Fruit fly (Drosophila melanogaster): ENCODE results near the gene mth.

The mth gene

dm6 chr3L:319145-320009 is 27.4 kb downstream of the mth start, which contains the start of gene fwd:
fwd (minus strand) TSS chr3L:319884.
- TF ChIP-seq Sin3A (optimal IDR thresholded peaks at IDR 0.05): no peak
- no peak for TF ChIP-seq h (optimal IDR thresholded peaks at IDR 0.05)
- no peak for TF ChIP-seq insv (optimal IDR thresholded peaks at IDR 0.05)
- no peak for TF ChIP-seq Myc (optimal IDR thresholded peaks at IDR 0.05)
- no peak for TF ChIP-seq ttk (optimal IDR thresholded peaks at IDR 0.05)
- no peak for TF ChIP-seq psq (optimal IDR thresholded peaks at IDR 0.05)

- TF ChIP-seq ttk (optimal IDR thresholded peaks at IDR 0.05): no peak
- no peak for TF ChIP-seq h (optimal IDR thresholded peaks at IDR 0.05)
These were observed 30.0 kb downstream of the mth start, which contains the start of gene ddbt for dm6 chr3L:316784-317183. ddbt (plus strand) TSS chr3L:317084.

dm6 chr3L:315140-315539 is 31.6 kb downstream of the mth start:
- TF ChIP-seq insv (optimal IDR thresholded peaks at IDR 0.05) (no peak), h (optimal IDR thresholded peaks at IDR 0.05) (no peak), Sin3A (optimal IDR thresholded peaks at IDR 0.05) (no peak), ttk (optimal IDR thresholded peaks at IDR 0.05) (no peak), Myc (optimal IDR thresholded peaks at IDR 0.05) (no peak), psq (optimal IDR thresholded peaks at IDR 0.05) (no peak)

dm6 chr3L:312323-312722 is 34.4 kb downstream of the mth start:
- TF ChIP-seq h (optimal IDR thresholded peaks at IDR 0.05) (no peak), Sin3A (optimal IDR thresholded peaks at IDR 0.05) (no peak), ttk (optimal IDR thresholded peaks at IDR 0.05) (no peak), psq (optimal IDR thresholded peaks at IDR 0.05) (no peak), Myc (optimal IDR thresholded peaks at IDR 0.05) (no peak), insv (optimal IDR thresholded peaks at IDR 0.05) (no peak)

- TF ChIP-seq ttk (optimal IDR thresholded peaks at IDR 0.05) (no peak), insv (optimal IDR thresholded peaks at IDR 0.05) (no peak), Myc (optimal IDR thresholded peaks at IDR 0.05) (no peak), psq (optimal IDR thresholded peaks at IDR 0.05) (no peak), Sin3A (optimal IDR thresholded peaks at IDR 0.05) (no peak), h (optimal IDR thresholded peaks at IDR 0.05) (no peak)
These were observed 35.1 kb downstream of the mth start for dm6 chr3L:311607-312006.

- TF ChIP-seq Myc (optimal IDR thresholded peaks at IDR 0.05) (no peak), psq (optimal IDR thresholded peaks at IDR 0.05) (no peak), Sin3A (optimal IDR thresholded peaks at IDR 0.05) (no peak)
These were observed 46.7 kb downstream of the mth start for dm6 chr3L:299952-300605.

- TF ChIP-seq insv (optimal IDR thresholded peaks at IDR 0.05) (no peak), Myc (optimal IDR thresholded peaks at IDR 0.05) (no peak)
These were observed 48.3 kb downstream of the mth start for dm6 chr3L:298459-298858.

dm6 chr3L:297240-297639 is 49.5 kb downstream of the mth start:
- no peak for TF ChIP-seq Myc (optimal IDR thresholded peaks at IDR 0.05)

dm6 chr3L:294841-295408 is 51.8 kb downstream of the mth start:
- no peak for TF ChIP-seq ttk (optimal IDR thresholded peaks at IDR 0.05)
- TF ChIP-seq Sin3A (optimal IDR thresholded peaks at IDR 0.05): no peak
- no peak for TF ChIP-seq psq (optimal IDR thresholded peaks at IDR 0.05)
- TF ChIP-seq insv (optimal IDR thresholded peaks at IDR 0.05): no peak
- no peak for TF ChIP-seq Myc (optimal IDR thresholded peaks at IDR 0.05)
- no peak for TF ChIP-seq h (optimal IDR thresholded peaks at IDR 0.05)

All from Kc167 (cell line).